Fruit fly (Drosophila melanogaster) whole organism: Measurements from ENCODE around the gene Rrp1.

Experiments used
- CG8478 ChIP-seq: fragments of >200 bp; optimal IDR thresholded peaks from 2 replicates; lab custom pipeline; 2018; ENCODE audit warnings: inconsistent platforms
- Dll ChIP-seq: fragments of >200 bp; optimal IDR thresholded peaks from 2 replicates; lab custom pipeline; 2017
- pan ChIP-seq: fragments of >200 bp; optimal IDR thresholded peaks from 2 replicates; lab custom pipeline; 2017
- usp ChIP-seq: fragments of >200 bp; optimal IDR thresholded peaks from 2 replicates; lab custom pipeline; 2017; ENCODE audit warnings: missing biosample characterization, missing genetic modification characterization, mixed read lengths

- TF ChIP-seq usp: no peak
- no peak for TF ChIP-seq Dll (lab: Kevin White, UChicago)
- no peak for TF ChIP-seq CG8478 (lab: Kevin White, UChicago)
- TF ChIP-seq pan (lab: Kevin White, UChicago): no peak
Observed at dm6 chr2L:2939698-2940097, 32.6 kb downstream of the Rrp1 start.
